Worm (Caenorhabditis elegans): ENCODE data around the gene ife-2.

ife-2 gene

ce11 chrX:388728-389127 lies 6.2 kb upstream of the ife-2 start, which contains the start of gene ceh-93:
Gene ceh-93 (minus strand): TSS chrX:388797.
- TF ChIP-seq ceh-82 (tag; optimal IDR thresholded peaks at IDR 0.05) (peak in 1 of 3 experiments; percentile 0), rnt-1 (tag; optimal IDR thresholded peaks at IDR 0.05) (peak; percentile 22), lin-14 (GFP tag; optimal IDR thresholded peaks at IDR 0.05) (no peak), dpl-1 (GFP tag; optimal IDR thresholded peaks at IDR 0.05) (peak in 2 of 3 experiments; percentile 25 to 43), lin-35 (GFP tag; optimal IDR thresholded peaks at IDR 0.05) (peak in 1 of 2 experiments; percentile 62), F16B12.6 (tag; optimal IDR thresholded peaks at IDR 0.05) (peak; percentile 16), C16A3.4 (tag; optimal IDR thresholded peaks at IDR 0.05) (peak; percentile 17), lsy-2 (tag; optimal IDR thresholded peaks at IDR 0.05) (peak in 1 of 2 experiments; percentile 48), efl-3 (GFP tag; optimal IDR thresholded peaks at IDR 0.05) (no peak), efl-1 (optimal IDR thresholded peaks at IDR 0.05) (peak in 1 of 2 experiments; percentile 21), efl-1 (GFP tag; optimal IDR thresholded peaks at IDR 0.05 in 1 of 2) (peak in 1 of 2 experiments; percentile 15), snu-23 (GFP tag; optimal IDR thresholded peaks at IDR 0.05) (peak; percentile 25), unc-30 (tag; optimal IDR thresholded peaks at IDR 0.05) (no peak), mep-1 (tag; optimal IDR thresholded peaks at IDR 0.05) (no peak)

DNA sequence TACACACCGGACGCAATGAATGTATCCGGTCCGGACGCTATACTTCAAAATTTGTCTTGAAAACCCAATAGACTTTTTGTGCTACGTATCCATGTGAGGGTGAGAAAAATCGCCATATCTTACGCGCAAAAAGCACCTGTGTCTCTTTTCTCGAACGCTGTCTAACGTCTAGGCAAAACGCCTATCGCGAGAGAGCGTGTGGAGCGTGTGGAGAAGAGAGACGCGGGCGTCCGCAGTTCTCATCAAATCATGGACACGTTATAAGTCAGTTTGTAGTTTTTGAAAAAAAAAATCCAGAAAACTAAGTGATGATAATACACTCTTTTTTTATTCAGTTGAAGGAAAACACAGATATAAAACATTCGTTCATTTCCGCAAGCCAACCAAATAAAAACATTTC lies 1.5 kb downstream of the ife-2 start:
- TF ChIP-seq lin-39 (tag; optimal IDR thresholded peaks at IDR 0.05): no peak
- TF ChIP-seq mdl-1 (tag; optimal IDR thresholded peaks at IDR 0.05): peak in 1 of 2 experiments; percentile 8
- peak; percentile 38 for TF ChIP-seq F16B12.6 (tag; optimal IDR thresholded peaks at IDR 0.05)
- peak; percentile 13 for TF ChIP-seq nhr-47 (tag; optimal IDR thresholded peaks at IDR 0.05)
- TF ChIP-seq unc-86 (tag; optimal IDR thresholded peaks at IDR 0.05): no peak
- TF ChIP-seq snu-23 (GFP tag; optimal IDR thresholded peaks at IDR 0.05): peak; percentile 24
- peak in 1 of 2 experiments; percentile 35 for TF ChIP-seq lin-35 (GFP tag; optimal IDR thresholded peaks at IDR 0.05)

- TF ChIP-seq unc-62 (GFP tag; optimal IDR thresholded peaks at IDR 0.05) (no peak), grh-1 (GFP tag; IDR thresholded peaks at IDR 0.05) (no peak), nhr-237 (tag; optimal IDR thresholded peaks at IDR 0.05) (no peak), ceh-90 (tag; optimal IDR thresholded peaks at IDR 0.05) (no peak), unc-130 (tag; optimal IDR thresholded peaks at IDR 0.05) (no peak), efl-3 (GFP tag; optimal IDR thresholded peaks at IDR 0.05) (no peak)
These were observed 2.0 kb downstream of the ife-2 start, which contains the start of gene R04A9.3 for ce11 chrX:380505-380904. Gene R04A9.3 (minus strand): TSS chrX:380605.

ce11 chrX:371761-372285 lies 10.7 kb downstream of the ife-2 start, which contains the start of gene nrde-3:
Gene nrde-3 (plus strand): TSS chrX:372235.
- TF ChIP-seq fkh-8 (tag; optimal IDR thresholded peaks at IDR 0.05): no peak
- no peak for TF ChIP-seq C34B4.2 (tag; optimal IDR thresholded peaks at IDR 0.05)
- no peak for TF ChIP-seq ceh-90 (tag; optimal IDR thresholded peaks at IDR 0.05)
- no peak for TF ChIP-seq tlp-1 (tag; optimal IDR thresholded peaks at IDR 0.05)
- no peak for TF ChIP-seq ces-1 (GFP tag; optimal IDR thresholded peaks at IDR 0.05)
- no peak for TF ChIP-seq unc-86 (tag; optimal IDR thresholded peaks at IDR 0.05)
- no peak for TF ChIP-seq egl-13 (tag; optimal IDR thresholded peaks at IDR 0.05)

DNA sequence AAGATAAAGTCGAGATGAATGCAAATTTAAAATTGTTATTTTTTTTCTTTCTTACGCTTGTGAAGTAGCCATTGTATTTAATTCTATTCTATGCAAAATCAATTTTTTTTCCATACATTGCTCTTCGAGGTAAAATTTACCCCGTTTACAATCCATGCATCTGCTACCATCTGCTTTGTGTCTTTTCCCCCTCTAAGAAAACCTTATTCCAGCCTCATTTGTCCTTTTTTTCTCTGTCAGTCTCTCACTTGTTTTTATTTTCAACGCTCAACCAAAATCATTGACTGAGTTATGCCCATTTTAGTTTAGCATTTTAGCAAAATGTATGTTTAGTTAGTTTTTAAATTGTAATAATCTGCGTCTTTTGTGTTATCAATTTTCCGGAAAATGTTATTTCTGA lies 12.6 kb downstream of the ife-2 start:
- no peak for TF ChIP-seq ceh-82 (tag; optimal IDR thresholded peaks at IDR 0.05)
- no peak for TF ChIP-seq efl-3 (GFP tag; optimal IDR thresholded peaks at IDR 0.05)
- TF ChIP-seq swsn-7 (tag; optimal IDR thresholded peaks at IDR 0.05): no peak
- no peak for TF ChIP-seq vab-15 (tag; optimal IDR thresholded peaks at IDR 0.05)
- TF ChIP-seq lin-15B (tag; optimal IDR thresholded peaks at IDR 0.05): no peak
- TF ChIP-seq C16A3.4 (tag; optimal IDR thresholded peaks at IDR 0.05): no peak
- TF ChIP-seq efl-1 (optimal IDR thresholded peaks at IDR 0.05): peak in 1 of 2 experiments; percentile 18
- TF ChIP-seq efl-1 (GFP tag; optimal IDR thresholded peaks at IDR 0.05 in 1 of 2): peak in 1 of 2 experiments; percentile 42
- TF ChIP-seq mep-1 (tag; optimal IDR thresholded peaks at IDR 0.05): peak; percentile 10
- peak; percentile 25 for TF ChIP-seq skn-1 (tag; optimal IDR thresholded peaks at IDR 0.05)
- no peak for TF ChIP-seq zag-1 (tag; optimal IDR thresholded peaks at IDR 0.05)
- TF ChIP-seq egl-27 (tag; optimal IDR thresholded peaks at IDR 0.05): no peak
- no peak for TF ChIP-seq nhr-12 (tag; optimal IDR thresholded peaks at IDR 0.05)
